Worm (Caenorhabditis elegans): ENCODE results near the gene F42A9.7.

- no peak for TF ChIP-seq elt-2 (tag; optimal IDR thresholded peaks at IDR 0.05)
- peak; percentile 23 to 40 for TF ChIP-seq lin-35 (GFP tag; optimal IDR thresholded peaks at IDR 0.05)
- no peak for TF ChIP-seq nhr-11 (tag; optimal IDR thresholded peaks at IDR 0.05)
- TF ChIP-seq nhr-20 (tag; optimal IDR thresholded peaks at IDR 0.05), result peak; percentile 37
- TF ChIP-seq unc-62 (GFP tag; optimal IDR thresholded peaks at IDR 0.05), result no peak
- TF ChIP-seq skn-1 (tag; optimal IDR thresholded peaks at IDR 0.05), result no peak
- peak; percentile 72 for TF ChIP-seq nhr-71 (tag; optimal IDR thresholded peaks at IDR 0.05)
- no peak for TF ChIP-seq ama-1 (optimal IDR thresholded peaks at IDR 0.05)
- TF ChIP-seq nhr-237 (tag; optimal IDR thresholded peaks at IDR 0.05), result no peak
- no peak for TF ChIP-seq nhr-12 (tag; optimal IDR thresholded peaks at IDR 0.05)
- TF ChIP-seq mdl-1 (tag; optimal IDR thresholded peaks at IDR 0.05), result no peak
- TF ChIP-seq mab-9 (GFP tag; IDR thresholded peaks at IDR 0.05), result no peak
- peak; percentile 89 for TF ChIP-seq lin-14 (GFP tag; optimal IDR thresholded peaks at IDR 0.05)
Measured at ce11 chrIV:8587057-8587456, 29.9 kb downstream of the F42A9.7 start.
